Worm (Caenorhabditis elegans) whole organism, mixed stage, embryonic: Measurements from ENCODE around the gene sup-18.

Source experiments
- ces-1 ChIP-seq: fragments of 150-350 bp; optimal IDR thresholded peaks from 2 replicates; lab custom pipeline; 2014; ENCODE audit warnings: missing biosample characterization, missing genetic modification reagents, missing genetic modification characterization
- elt-3 ChIP-seq: fragments of 150-350 bp; optimal IDR thresholded peaks from 2 replicates; lab custom pipeline; 2014; ENCODE audit warnings: missing biosample characterization, missing genetic modification characterization
- lin-13 ChIP-seq: fragments of 150-350 bp; optimal IDR thresholded peaks from 2 replicates; lab custom pipeline; 2014; ENCODE audit warnings: missing biosample characterization, missing genetic modification characterization
- nhr-2 ChIP-seq: fragments of 150-350 bp; optimal IDR thresholded peaks from 2 replicates; lab custom pipeline; 2014; ENCODE audit warnings: missing biosample characterization, missing genetic modification characterization
- nhr-237 ChIP-seq: fragments of 150-350 bp; optimal IDR thresholded peaks from 2 replicates; lab custom pipeline; 2014; ENCODE audit warnings: missing biosample characterization, missing genetic modification characterization
- nhr-76 ChIP-seq: sonication (generic microtip); optimal IDR thresholded peaks from 2 replicates; lab custom pipeline; 2017; ENCODE audit warnings: missing biosample characterization, missing genetic modification characterization
- pha-4 ChIP-seq: fragments of 150-350 bp; optimal IDR thresholded peaks from 2 replicates; lab custom pipeline; 2018; ENCODE audit warnings: missing biosample characterization, missing genetic modification reagents, missing genetic modification characterization
- snpc-4 ChIP-seq: fragments of 150-350 bp; optimal IDR thresholded peaks from 2 replicates; lab custom pipeline; 2014; ENCODE audit warnings: missing biosample characterization, missing genetic modification characterization
- sptf-1 ChIP-seq: sonication (generic microtip); optimal IDR thresholded peaks from 2 replicates; lab custom pipeline; 2017; ENCODE audit warnings: mild to moderate bottlenecking, missing genetic modification characterization, moderate library complexity, missing compliant biosample characterization
- unc-62 ChIP-seq: fragments of 150-350 bp; optimal IDR thresholded peaks from 2 replicates; lab custom pipeline; 2014; ENCODE audit warnings: missing biosample characterization, missing genetic modification reagents, missing genetic modification characterization

DNA sequence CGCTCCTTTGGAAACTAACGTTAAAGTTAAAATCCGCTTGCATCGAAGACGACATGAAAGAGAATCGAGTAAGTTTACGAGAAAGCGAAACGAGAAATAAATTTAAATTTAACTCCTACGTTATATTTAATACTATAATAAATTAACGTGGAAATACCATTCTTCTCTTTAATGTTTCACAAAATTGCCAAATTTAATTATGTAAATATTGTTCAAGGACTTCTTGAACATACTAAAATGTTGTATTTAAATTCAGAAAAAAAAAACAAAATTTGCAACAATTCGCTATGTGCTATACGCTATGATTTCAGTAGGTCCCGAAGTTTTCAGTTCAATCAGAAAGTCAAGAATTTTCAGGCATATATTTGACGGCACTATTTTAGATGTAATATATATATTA is 18.2 kb upstream of the sup-18 start, which contains the start of gene ZK688.10:
- TF ChIP-seq unc-62 (GFP tag; lab: Kevin White, UChicago) (no peak), lin-13 (tag; lab: Kevin White, UChicago) (no peak), pha-4 (tag; lab: Kevin White, UChicago) (no peak), snpc-4 (tag; lab: Kevin White, UChicago) (no peak), ces-1 (no peak), sptf-1 (no peak), nhr-237 (tag; lab: Kevin White, UChicago) (no peak), nhr-76 (tag; lab: Kevin White, UChicago) (no peak), elt-3 (no peak), nhr-2 (tag; lab: Kevin White, UChicago) (no peak)
